Fruit fly (Drosophila melanogaster) whole organism, embryonic: Measurements from ENCODE around the gene veli.
A peak's percentile ranks its signal among the peaks of the same experiment; 100 is the strongest.

Experiments
- BEAF-32 ChIP-seq: fragments of 200-800 bp; sonication (Bioruptor generic); optimal IDR thresholded peaks from 3 replicates; lab custom pipeline; 2017; ENCODE audit warnings: missing biosample characterization, missing genetic modification characterization, mild to moderate bottlenecking, moderate library complexity, missing genetic modification reagents
- Bgb ChIP-seq: fragments of 200-800 bp; sonication (Bioruptor generic); IDR thresholded peaks from 2 replicates; pipeline ENCODE4 v1.3.6; 2022; ENCODE audit warnings: missing biosample characterization, missing genetic modification characterization; ENCODE audit not compliant: partially characterized antibody
- CG10209 ChIP-seq: fragments of 200-800 bp; sonication (Bioruptor generic); optimal IDR thresholded peaks from 3 replicates; lab custom pipeline; 2017; ENCODE audit warnings: missing biosample characterization, mild to moderate bottlenecking, missing genetic modification characterization, missing genetic modification reagents
- CG10274 ChIP-seq: fragments of 200-800 bp; sonication (Bioruptor generic); optimal IDR thresholded peaks from 3 replicates; lab custom pipeline; 2017; ENCODE audit warnings: missing biosample characterization, mild to moderate bottlenecking, missing genetic modification characterization
- CG11723 ChIP-seq: fragments of 200-800 bp; sonication (Bioruptor generic); optimal IDR thresholded peaks from 2 replicates; lab custom pipeline; 2017; ENCODE audit warnings: missing biosample characterization, mild to moderate bottlenecking, missing genetic modification characterization
- CG14050 ChIP-seq: fragments of 200-800 bp; sonication (Bioruptor generic); IDR thresholded peaks from 3 replicates; pipeline ENCODE4 v1.3.6; 2022; ENCODE audit warnings: missing biosample characterization, missing genetic modification characterization
- CG14860 ChIP-seq: fragments of 200-800 bp; sonication (Bioruptor generic); IDR thresholded peaks from 3 replicates; pipeline ENCODE4 v1.3.6; 2022; ENCODE audit warnings: missing biosample characterization, missing genetic modification characterization; ENCODE audit not compliant: partially characterized antibody
- CG15601 ChIP-seq: fragments of 200-800 bp; sonication (Bioruptor generic); optimal IDR thresholded peaks from 3 replicates; lab custom pipeline; 2019; ENCODE audit warnings: missing biosample characterization, mild to moderate bottlenecking, missing genetic modification characterization, moderate library complexity
- CG17328 ChIP-seq: fragments of 200-800 bp; sonication (Bioruptor generic); IDR thresholded peaks from 2 replicates; pipeline ENCODE4 v1.3.6; 2022; ENCODE audit warnings: missing biosample characterization, missing genetic modification characterization
- CG17385 ChIP-seq: fragments of 200-800 bp; sonication (Bioruptor generic); optimal IDR thresholded peaks from 3 replicates; lab custom pipeline; 2018; ENCODE audit warnings: missing biosample characterization, mild to moderate bottlenecking, missing genetic modification characterization
- CG4707 ChIP-seq: fragments of 200-800 bp; sonication (Bioruptor generic); optimal IDR thresholded peaks from 2 replicates; lab custom pipeline; 2018; ENCODE audit warnings: missing biosample characterization, mild to moderate bottlenecking, missing genetic modification characterization, moderate library complexity
- CG5245 ChIP-seq: fragments of 200-800 bp; sonication (Bioruptor generic); optimal IDR thresholded peaks from 3 replicates; lab custom pipeline; 2016; ENCODE audit warnings: missing biosample characterization, missing genetic modification characterization
- CG6175 ChIP-seq: fragments of 200-800 bp; sonication (Bioruptor generic); IDR thresholded peaks from 3 replicates; pipeline ENCODE4 v1.3.6; 2022; ENCODE audit warnings: missing biosample characterization, missing genetic modification characterization
- CG6272 ChIP-seq: fragments of 200-800 bp; sonication (Bioruptor generic); IDR thresholded peaks from 2 replicates; pipeline ENCODE4 v1.3.6; 2022; ENCODE audit warnings: missing biosample characterization, missing genetic modification characterization
- CG6854 ChIP-seq: fragments of 200-800 bp; sonication (Bioruptor generic); optimal IDR thresholded peaks from 3 replicates; lab custom pipeline; 2017; ENCODE audit warnings: missing biosample characterization, mild to moderate bottlenecking, missing genetic modification characterization
- CG7987 ChIP-seq: fragments of 200-800 bp; sonication (Bioruptor generic); optimal IDR thresholded peaks from 2 replicates; lab custom pipeline; 2018; ENCODE audit warnings: missing biosample characterization, mild to moderate bottlenecking, missing genetic modification characterization, moderate library complexity
- CG8765 ChIP-seq: fragments of 200-800 bp; sonication (Bioruptor generic); IDR thresholded peaks from 2 replicates; pipeline ENCODE4 v1.3.6; 2022; ENCODE audit warnings: missing biosample characterization, missing genetic modification characterization
- CG9215 ChIP-seq: fragments of 200-800 bp; sonication (Bioruptor generic); IDR thresholded peaks from 2 replicates; pipeline ENCODE4 v1.3.6; 2022; ENCODE audit warnings: missing biosample characterization, missing genetic modification characterization
- CG9609 ChIP-seq: fragments of 200-800 bp; sonication (Bioruptor generic); optimal IDR thresholded peaks from 3 replicates; lab custom pipeline; 2016; ENCODE audit warnings: missing biosample characterization, missing genetic modification characterization
- Dip3 ChIP-seq: fragments of 200-800 bp; sonication (Bioruptor generic); optimal IDR thresholded peaks from 3 replicates; lab custom pipeline; 2016; ENCODE audit warnings: missing biosample characterization, missing genetic modification characterization
- Doc2 ChIP-seq: fragments of 200-800 bp; sonication (Bioruptor generic); IDR thresholded peaks from 2 replicates; pipeline ENCODE4 v1.3.6; 2022; ENCODE audit warnings: missing biosample characterization, missing genetic modification characterization
- Dp ChIP-seq: fragments of 200-800 bp; sonication (Bioruptor generic); optimal IDR thresholded peaks from 2 replicates; lab custom pipeline; 2018; ENCODE audit warnings: missing biosample characterization, mild to moderate bottlenecking, missing genetic modification characterization, moderate library complexity
- Hr78 ChIP-seq, 2 experiments: fragments of 200-800 bp in 1 of 2; fragments of >200 bp in 1 of 2; sonication (Bioruptor generic) in 1 of 2; optimal IDR thresholded peaks; 2 replicates each; lab custom pipeline; 2017 to 2019; ENCODE audit warnings: missing biosample characterization in 2 of 2, missing genetic modification characterization in 2 of 2, mild to moderate bottlenecking in 1 of 2, moderate library complexity in 1 of 2
- Lim3 ChIP-seq: fragments of 200-800 bp; sonication (Bioruptor generic); IDR thresholded peaks from 2 replicates; pipeline ENCODE4 v1.3.6; 2022; ENCODE audit warnings: missing biosample characterization, missing genetic modification characterization
- Lpt ChIP-seq: fragments of >200 bp; optimal IDR thresholded peaks from 2 replicates; lab custom pipeline; 2018; ENCODE audit warnings: missing biosample characterization, missing genetic modification characterization
- Med ChIP-seq: fragments of 200-800 bp; sonication (Bioruptor generic); peaks from one replicate; lab custom pipeline; 2016; ENCODE audit warnings: missing biosample characterization, missing genetic modification characterization, mild to moderate bottlenecking, inconsistent platforms, moderate library complexity
- NFAT ChIP-seq: fragments of 200-800 bp; sonication (Bioruptor generic); IDR thresholded peaks from 2 replicates; pipeline ENCODE4 v1.3.6; 2022; ENCODE audit warnings: missing biosample characterization, missing genetic modification characterization
- Optix ChIP-seq: fragments of 200-800 bp; sonication (Bioruptor generic); IDR thresholded peaks from 3 replicates; pipeline ENCODE4 v1.3.6; 2022; ENCODE audit warnings: missing biosample characterization, missing genetic modification characterization
- Ptx1 ChIP-seq: fragments of 200-800 bp; sonication (Bioruptor generic); IDR thresholded peaks from 2 replicates; pipeline ENCODE4 v1.3.6; 2022; ENCODE audit warnings: missing biosample characterization, missing genetic modification characterization
- Usf ChIP-seq: fragments of 200-800 bp; sonication (Bioruptor generic); optimal IDR thresholded peaks from 2 replicates; lab custom pipeline; 2017; ENCODE audit warnings: missing genotype, missing biosample characterization, missing genetic modification characterization
- chinmo ChIP-seq: fragments of 200-800 bp; sonication (Bioruptor generic); IDR thresholded peaks from 4 replicates; pipeline ENCODE4 v1.3.6; 2022; ENCODE audit warnings: missing biosample characterization, missing genetic modification characterization; ENCODE audit not compliant: partially characterized antibody
- danr ChIP-seq: fragments of 200-800 bp; sonication (Bioruptor generic); IDR thresholded peaks from 2 replicates; pipeline ENCODE4 v1.3.6; 2022; ENCODE audit warnings: missing biosample characterization, missing genetic modification characterization
- dimm ChIP-seq: fragments of 200-800 bp; sonication (Bioruptor generic); IDR thresholded peaks from 2 replicates; pipeline ENCODE4 v1.3.6; 2022; ENCODE audit warnings: missing biosample characterization, missing genetic modification characterization
- disco-r ChIP-seq: fragments of 200-800 bp; sonication (Bioruptor generic); optimal IDR thresholded peaks from 2 replicates; lab custom pipeline; 2016; ENCODE audit warnings: missing biosample characterization, missing genetic modification characterization
- dpn ChIP-seq, 2 experiments: fragments of 200-800 bp; sonication (Bioruptor generic); optimal IDR thresholded peaks; 3 replicates each; lab custom pipeline; 2016; ENCODE audit warnings: missing biosample characterization in 2 of 2, missing genetic modification characterization in 2 of 2
- ems ChIP-seq: fragments of 200-800 bp; sonication (Bioruptor generic); optimal IDR thresholded peaks from 3 replicates; lab custom pipeline; 2016; ENCODE audit warnings: missing biosample characterization, missing genetic modification characterization
- en ChIP-seq: fragments of 200-800 bp; sonication (Bioruptor generic); optimal IDR thresholded peaks from 2 replicates; lab custom pipeline; 2016; ENCODE audit warnings: missing biosample characterization, missing genetic modification characterization
- grau ChIP-seq: fragments of 200-800 bp; optimal IDR thresholded peaks from 3 replicates; lab custom pipeline; 2019; ENCODE audit warnings: missing biosample characterization, mild to moderate bottlenecking, missing genetic modification characterization, moderate library complexity
- gsb-n ChIP-seq: fragments of 200-800 bp; sonication (Bioruptor generic); optimal IDR thresholded peaks from 3 replicates; lab custom pipeline; 2018; ENCODE audit warnings: missing biosample characterization, mild to moderate bottlenecking, missing genetic modification characterization
- gt ChIP-seq: fragments of 200-800 bp; sonication (Bioruptor generic); IDR thresholded peaks from 2 replicates; pipeline ENCODE4 v1.3.6; 2022; ENCODE audit warnings: missing biosample characterization, missing genetic modification characterization
- jumu ChIP-seq: fragments of 200-800 bp; sonication (Bioruptor generic); optimal IDR thresholded peaks from 3 replicates; lab custom pipeline; 2016; ENCODE audit warnings: missing biosample characterization, missing genetic modification characterization
- mirr ChIP-seq: fragments of 200-800 bp; sonication (Bioruptor generic); optimal IDR thresholded peaks from 3 replicates; lab custom pipeline; 2018; ENCODE audit warnings: missing biosample characterization, mild to moderate bottlenecking, missing genetic modification characterization
- nerfin-1 ChIP-seq: fragments of 200-800 bp; sonication (Bioruptor generic); optimal IDR thresholded peaks from 3 replicates; lab custom pipeline; 2019; ENCODE audit warnings: missing biosample characterization, mild to moderate bottlenecking, missing genetic modification characterization, moderate library complexity
- nmo ChIP-seq: fragments of 200-800 bp; sonication (Bioruptor generic); optimal IDR thresholded peaks from 2 replicates; lab custom pipeline; 2018; ENCODE audit warnings: missing biosample characterization, mild to moderate bottlenecking, missing genetic modification characterization, moderate library complexity
- odd ChIP-seq: fragments of 200-800 bp; sonication (Bioruptor generic); optimal IDR thresholded peaks from 2 replicates; lab custom pipeline; 2017; ENCODE audit warnings: missing biosample characterization, mild to moderate bottlenecking, missing genetic modification characterization
- phol ChIP-seq: fragments of 200-800 bp; sonication (Bioruptor generic); optimal IDR thresholded peaks from 3 replicates; lab custom pipeline; 2018; ENCODE audit warnings: missing biosample characterization, mild to moderate bottlenecking, missing genetic modification characterization, moderate library complexity
- pros ChIP-seq: fragments of 200-800 bp; sonication (Bioruptor generic); optimal IDR thresholded peaks from 3 replicates; lab custom pipeline; 2019; ENCODE audit warnings: missing biosample characterization, mild to moderate bottlenecking, missing genetic modification characterization, moderate library complexity
- pzg ChIP-seq: fragments of 200-800 bp; sonication (Bioruptor generic); optimal IDR thresholded peaks from 3 replicates; lab custom pipeline; 2018; ENCODE audit warnings: missing biosample characterization, mild to moderate bottlenecking, missing genetic modification characterization, moderate library complexity
- schlank ChIP-seq: fragments of 200-800 bp; sonication (Bioruptor generic); optimal IDR thresholded peaks from 2 replicates; lab custom pipeline; 2018; ENCODE audit warnings: missing biosample characterization, mild to moderate bottlenecking, missing genetic modification characterization
- sens ChIP-seq: fragments of 200-800 bp; sonication (Bioruptor generic); peaks from one replicate; lab custom pipeline; 2016; ENCODE audit warnings: missing biosample characterization, missing genetic modification characterization
- ssp ChIP-seq: fragments of 200-800 bp; sonication (Bioruptor generic); IDR thresholded peaks from 2 replicates; pipeline ENCODE4 v1.3.6; 2022; ENCODE audit warnings: missing biosample characterization, missing genetic modification characterization
- tup ChIP-seq: fragments of 200-800 bp; sonication (Bioruptor generic); optimal IDR thresholded peaks from 2 replicates; lab custom pipeline; 2016; ENCODE audit warnings: missing biosample characterization, mild to moderate bottlenecking, missing genetic modification characterization, moderate library complexity

The veli gene

DNA sequence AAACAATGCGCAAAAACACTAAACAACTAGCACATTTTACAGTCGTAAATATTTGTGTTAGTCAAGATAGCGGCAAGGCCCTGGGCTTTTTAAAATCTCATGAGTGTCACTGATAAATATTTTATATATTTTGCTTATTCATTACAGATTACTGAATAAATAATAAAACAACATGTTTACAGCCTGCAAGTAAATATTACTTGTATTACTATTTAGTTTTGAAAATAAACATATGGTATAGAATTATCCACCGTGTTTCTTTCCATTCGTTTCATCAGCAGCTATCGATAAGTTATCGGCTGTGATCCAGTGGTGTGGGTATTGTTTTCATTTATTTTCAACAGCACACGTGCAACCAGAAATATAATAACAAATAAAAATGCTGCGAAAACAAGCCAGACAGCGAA is 9.2 kb upstream of the veli start, which contains the start of the genes shams and CG11920 (continued):
- TF ChIP-seq CG17385 (GFP tag; lab: Kevin White, UChicago) (no peak), Bgb (GFP tag; lab: Robert Waterston, UW) (peak; percentile 60), Usf (no peak), gt (no peak), CG6272 (GFP tag; lab: Robert Waterston, UW) (no peak), tup (GFP tag; lab: Kevin White, UChicago) (no peak), odd (GFP tag; lab: Kevin White, UChicago) (no peak), CG6175 (GFP tag; lab: Robert Waterston, UW) (no peak), chinmo (GFP tag; lab: Robert Waterston, UW) (no peak), pros (GFP tag; lab: Kevin White, UChicago) (no peak), CG10274 (no peak), disco-r (GFP tag; lab: Kevin White, UChicago) (no peak), CG10209 (GFP tag; lab: Kevin White, UChicago) (no peak), Optix (GFP tag; lab: Robert Waterston, UW) (no peak), mirr (GFP tag; lab: Kevin White, UChicago) (no peak), Lim3 (GFP tag; lab: Robert Waterston, UW) (no peak), CG7987 (GFP tag; lab: Kevin White, UChicago) (no peak), CG9215 (GFP tag; lab: Robert Waterston, UW) (no peak), sens (GFP tag; lab: Kevin White, UChicago) (peak; percentile 80), danr (GFP tag; lab: Robert Waterston, UW) (no peak), phol (tag; lab: Kevin White, UChicago) (peak; percentile 10), dpn (GFP tag; optimal IDR thresholded peaks at IDR 0.05; lab: Kevin White, UChicago) (peak in 1 of 2 experiments; percentile 6), grau (tag; lab: Kevin White, UChicago) (peak; percentile 32), dimm (GFP tag; lab: Robert Waterston, UW) (no peak), CG5245 (GFP tag; lab: Kevin White, UChicago) (no peak), Ptx1 (GFP tag; lab: Robert Waterston, UW) (no peak), CG9609 (no peak), schlank (no peak), CG14860 (GFP tag; lab: Robert Waterston, UW) (peak; percentile 45; the same call in 1 of the 3 replicates), CG11723 (GFP tag; lab: Kevin White, UChicago) (peak; percentile 26), CG15601 (peak; percentile 42), gsb-n (tag; lab: Kevin White, UChicago) (peak; percentile 40), en (GFP tag; lab: Kevin White, UChicago) (no peak), ems (no peak), CG8765 (GFP tag; lab: Robert Waterston, UW) (no peak), NFAT (GFP tag; lab: Robert Waterston, UW) (no peak), jumu (GFP tag; lab: Kevin White, UChicago) (no peak), Hr78 (GFP tag; optimal IDR thresholded peaks at IDR 0.05; lab: Kevin White, UChicago) (no peak), Dip3 (GFP tag; lab: Kevin White, UChicago) (no peak), BEAF-32 (GFP tag; lab: Kevin White, UChicago) (peak; percentile 65), Dp (peak; percentile 30), pzg (peak; percentile 47), nerfin-1 (peak; percentile 48), CG4707 (GFP tag; lab: Kevin White, UChicago) (no peak), ssp (GFP tag; lab: Robert Waterston, UW) (no peak), nmo (GFP tag; lab: Kevin White, UChicago) (peak; percentile 51), Doc2 (GFP tag; lab: Robert Waterston, UW) (no peak), Lpt (GFP tag; lab: Kevin White, UChicago) (no peak), CG14050 (GFP tag; lab: Robert Waterston, UW) (no peak), CG17328 (GFP tag; lab: Robert Waterston, UW) (no peak), Med (GFP tag; lab: Kevin White, UChicago) (peak; percentile 79), CG6854 (GFP tag; lab: Kevin White, UChicago) (no peak)
